Worm (Caenorhabditis elegans) whole organism, L4/young adult: ENCODE measurements around the gene glb-4.

Experiments
- W03F9.2 ChIP-seq: fragments of 150-350 bp; optimal IDR thresholded peaks from 2 replicates; lab custom pipeline; 2014; ENCODE audit warnings: missing biosample characterization, missing genetic modification characterization
- dao-5 ChIP-seq: sonication (generic microtip); optimal IDR thresholded peaks from 2 replicates; lab custom pipeline; 2016; ENCODE audit warnings: missing genotype, missing genetic modification characterization, moderate library complexity, missing compliant biosample characterization
- him-1 ChIP-seq: sonication (generic microtip); optimal IDR thresholded peaks from 2 replicates; lab custom pipeline; 2016; ENCODE audit warnings: missing genotype, missing genetic modification reagents, missing genetic modification characterization, missing compliant biosample characterization

The glb-4 gene

DNA sequence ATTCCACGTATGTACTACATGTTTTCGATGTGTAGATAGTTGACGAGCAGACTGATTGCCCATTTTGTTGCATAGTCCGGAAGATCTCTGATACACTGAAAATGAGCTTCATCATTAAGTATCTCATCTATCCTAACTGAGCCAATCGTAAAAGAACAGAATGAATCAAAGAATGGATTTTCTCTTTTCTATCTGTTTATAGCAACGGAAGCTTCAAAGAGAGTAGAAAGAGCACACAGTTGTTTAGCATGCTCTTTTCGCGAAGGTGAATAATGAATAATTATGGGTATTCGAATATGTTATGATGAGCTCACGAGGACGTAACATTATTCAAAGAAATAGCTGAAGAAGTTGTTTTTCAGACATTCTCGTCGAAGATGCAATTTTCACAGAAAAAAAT, at the start of gene glb-4:
Gene glb-4, minus strand, starts transcription at position 101 of the 400 bp plus-strand sequence.
- TF ChIP-seq him-1 (tag; lab: Kevin White, UChicago) (no peak), dao-5 (no peak), W03F9.2 (tag; lab: Kevin White, UChicago) (no peak)

DNA sequence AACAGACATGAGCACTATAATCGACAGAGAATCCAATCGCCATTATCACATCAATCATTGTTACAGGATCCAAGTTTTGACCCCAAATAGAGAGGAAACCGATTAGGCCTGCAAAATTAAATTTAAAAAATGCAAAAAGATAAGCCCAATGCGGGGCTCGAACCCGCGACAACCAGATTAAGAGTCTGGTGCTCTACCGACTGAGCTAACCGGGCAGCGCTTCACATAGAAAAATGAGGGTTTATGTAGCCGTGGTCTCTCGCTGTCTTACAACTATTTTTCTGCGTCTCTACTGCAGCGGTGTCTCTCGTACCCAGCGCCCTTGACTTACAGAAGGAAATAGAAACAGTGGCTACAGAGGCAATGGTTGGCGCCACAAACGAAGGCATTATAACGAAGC, 46.7 kb upstream of the glb-4 start:
- TF ChIP-seq him-1 (tag; lab: Kevin White, UChicago): peak; percentile 31
- TF ChIP-seq dao-5: peak; percentile 35
- TF ChIP-seq W03F9.2 (tag; lab: Kevin White, UChicago): no peak

DNA sequence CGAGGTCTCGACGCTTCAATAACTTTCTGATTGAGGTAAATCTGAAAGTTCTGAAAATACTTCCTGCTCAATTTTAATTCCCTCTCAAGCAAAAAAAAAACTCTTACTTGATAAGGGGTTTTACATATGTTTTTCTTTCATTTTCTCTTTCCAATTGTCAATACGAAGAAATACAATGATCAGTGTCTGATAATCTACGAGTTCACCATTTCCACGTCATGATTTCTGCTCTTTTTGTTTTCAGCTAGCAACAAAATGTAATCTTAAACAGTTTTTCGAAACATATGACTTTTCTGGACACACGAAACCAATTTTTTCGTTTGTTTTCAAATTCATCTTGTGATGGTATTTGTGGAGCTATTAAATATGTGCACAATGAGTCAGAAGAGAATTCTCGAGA, 45.2 kb upstream of the glb-4 start:
- no peak for TF ChIP-seq W03F9.2 (tag; lab: Kevin White, UChicago)
- no peak for TF ChIP-seq him-1 (tag; lab: Kevin White, UChicago)
- no peak for TF ChIP-seq dao-5

DNA sequence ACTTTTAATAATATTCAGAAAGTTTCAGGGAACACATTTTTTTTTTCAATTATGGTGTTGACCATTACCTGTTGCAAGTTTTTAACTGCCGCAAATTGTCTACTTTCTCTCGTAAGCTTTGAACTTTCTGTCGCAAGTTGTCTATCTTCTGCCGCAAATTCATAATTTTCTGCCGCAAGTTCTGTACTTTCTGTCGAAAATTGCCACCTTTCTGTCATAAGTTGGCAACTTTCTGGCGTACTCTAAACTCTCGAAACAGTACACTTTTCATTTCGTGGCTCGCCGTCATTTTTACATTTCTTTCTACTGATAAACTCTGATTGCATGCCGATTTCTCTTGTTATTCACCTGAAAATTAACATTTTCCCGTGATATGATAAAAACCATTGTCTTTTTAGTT, 44.4 kb upstream of the glb-4 start:
- no peak for TF ChIP-seq him-1 (tag; lab: Kevin White, UChicago)
- TF ChIP-seq dao-5: no peak
- TF ChIP-seq W03F9.2 (tag; lab: Kevin White, UChicago): no peak

DNA sequence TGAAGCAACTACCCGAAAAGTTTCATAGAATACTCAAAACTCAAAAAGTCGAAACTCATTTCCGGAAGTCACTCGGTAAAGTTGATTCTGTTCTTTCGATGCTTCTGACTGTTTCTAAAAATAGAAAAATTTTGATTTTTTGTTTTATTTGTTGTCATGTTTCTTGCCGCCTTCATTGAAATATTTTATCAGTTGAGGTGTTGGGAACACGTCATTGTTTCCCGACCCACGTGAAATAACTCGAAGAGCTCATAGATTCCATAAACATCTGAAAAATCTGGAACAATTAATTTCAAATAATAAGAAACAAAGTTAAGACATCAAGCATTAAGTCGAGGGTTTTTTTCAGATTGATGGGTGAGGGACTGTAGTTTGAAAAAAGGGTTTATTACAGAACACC, 44.0 kb upstream of the glb-4 start:
- TF ChIP-seq him-1 (tag; lab: Kevin White, UChicago) (no peak), dao-5 (no peak), W03F9.2 (tag; lab: Kevin White, UChicago) (no peak)

DNA sequence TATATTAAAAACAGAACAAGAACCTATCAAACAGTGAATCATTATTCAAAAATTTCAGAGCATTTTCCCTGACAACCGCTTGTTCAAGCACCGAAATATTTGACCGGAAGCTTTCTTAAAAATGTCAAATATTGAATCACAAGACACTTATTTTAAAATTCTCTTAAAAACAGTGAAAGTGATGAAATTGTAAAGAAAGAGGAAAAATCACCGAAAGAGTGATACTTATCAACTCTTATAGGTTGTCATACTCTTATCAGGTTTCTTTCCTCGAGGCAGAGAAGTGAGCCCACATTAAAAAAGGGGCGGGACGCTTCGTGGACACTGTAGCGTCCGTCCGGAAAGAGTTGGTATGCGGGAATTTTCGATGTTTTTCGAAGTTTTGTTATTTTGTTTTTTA, 42.8 kb upstream of the glb-4 start:
- TF ChIP-seq W03F9.2 (tag; lab: Kevin White, UChicago) (no peak), dao-5 (no peak), him-1 (tag; lab: Kevin White, UChicago) (no peak)

DNA sequence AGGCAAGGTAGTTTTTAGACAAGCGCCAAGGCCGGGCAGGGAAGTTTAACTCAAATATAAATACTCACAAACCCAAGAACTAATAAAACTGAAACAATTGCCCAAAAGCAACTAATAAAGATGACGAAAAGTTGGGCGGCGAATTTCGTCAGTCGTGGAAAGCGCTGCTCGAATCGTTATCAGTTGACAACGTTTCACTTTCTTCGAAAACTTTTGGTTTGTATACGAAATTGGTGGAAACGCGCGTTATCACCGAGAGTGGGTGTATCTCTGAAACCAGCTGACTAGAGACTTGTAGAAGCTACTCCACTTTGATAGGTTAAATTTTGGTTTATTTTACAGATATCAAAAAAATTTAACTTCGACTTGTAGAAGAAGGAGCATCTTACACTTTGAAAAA, 42.1 kb upstream of the glb-4 start:
- TF ChIP-seq dao-5 (no peak), W03F9.2 (tag; lab: Kevin White, UChicago) (no peak), him-1 (tag; lab: Kevin White, UChicago) (no peak)

DNA sequence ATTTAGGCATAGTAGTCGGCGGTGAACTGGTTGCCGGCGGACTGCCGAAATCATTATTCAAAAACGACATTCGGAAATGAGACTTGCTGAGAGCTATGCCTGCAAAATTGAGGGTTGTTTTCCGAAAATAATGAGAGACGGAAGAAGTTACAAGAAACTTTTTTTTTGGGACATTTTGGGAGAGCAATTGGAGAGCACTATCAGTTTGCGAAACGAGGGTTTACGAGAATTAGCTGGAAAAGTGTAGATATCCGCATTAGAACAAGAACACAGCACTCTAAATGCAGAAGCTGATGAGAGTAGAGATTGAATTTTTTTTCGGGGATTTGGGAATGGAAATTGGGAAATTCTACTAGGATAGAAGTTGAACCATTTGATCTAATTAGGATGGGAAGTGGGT, 41.5 kb upstream of the glb-4 start, which contains the start of gene pqm-1:
Gene pqm-1, minus strand, starts transcription at position 101 of the 400 bp plus-strand sequence.
- TF ChIP-seq him-1 (tag; lab: Kevin White, UChicago) (no peak), dao-5 (no peak)

DNA sequence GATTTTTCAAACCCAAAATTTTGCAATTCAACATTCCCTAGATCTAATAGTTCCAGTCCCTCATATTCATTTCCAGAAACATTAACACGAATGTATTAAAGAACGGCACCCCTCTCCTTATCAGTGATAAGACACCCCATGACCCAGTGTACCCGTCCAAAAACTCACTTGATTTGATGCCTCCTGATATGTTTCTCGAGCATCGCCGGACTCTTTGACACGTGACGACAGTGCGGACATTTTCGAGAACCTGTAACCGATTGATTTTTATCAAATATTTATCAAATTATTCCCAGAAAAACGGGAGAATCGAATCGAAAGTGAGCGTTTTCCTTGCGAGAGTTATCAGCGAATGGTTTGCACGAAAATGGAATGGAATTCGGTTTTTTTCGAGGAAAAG, 40.0 kb upstream of the glb-4 start:
- no peak for TF ChIP-seq W03F9.2 (tag; lab: Kevin White, UChicago)
- TF ChIP-seq him-1 (tag; lab: Kevin White, UChicago): no peak
- TF ChIP-seq dao-5: no peak

DNA sequence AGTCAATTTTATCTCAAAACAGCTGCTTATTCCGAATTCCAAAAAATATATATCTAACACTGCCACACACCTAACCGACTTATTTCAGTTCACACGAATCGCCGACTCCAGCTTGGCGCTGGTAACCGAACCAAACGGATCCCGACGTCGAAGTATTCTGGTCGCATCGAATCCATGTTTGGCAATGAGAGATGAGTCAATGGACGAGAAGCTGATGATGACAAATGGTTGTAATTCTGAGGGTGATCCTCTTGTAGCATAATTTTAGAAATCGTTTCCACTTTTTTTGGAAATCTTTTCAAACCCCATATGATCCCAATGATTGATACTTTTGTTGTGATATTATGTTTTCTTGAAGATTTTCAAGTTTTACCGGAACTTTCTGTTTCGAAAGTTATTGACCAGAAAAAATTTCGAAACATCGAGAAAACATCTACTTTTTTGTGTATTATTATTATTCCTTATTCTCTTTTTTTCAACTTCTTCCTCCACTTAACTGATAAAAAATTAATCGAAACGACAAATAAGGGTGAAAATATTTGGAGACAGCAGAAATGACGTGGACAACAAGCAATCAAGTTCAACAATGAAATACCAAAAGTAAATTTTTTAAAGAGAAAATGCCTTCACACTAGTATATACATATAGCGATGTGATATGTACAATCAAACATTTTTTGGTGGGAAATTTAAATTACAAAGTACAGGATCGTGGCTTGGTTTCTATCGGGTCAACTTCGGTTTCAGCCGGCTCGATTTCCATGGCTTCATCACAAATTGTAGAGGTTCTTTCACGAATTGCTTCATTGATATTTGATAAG, 39.1 kb upstream of the glb-4 start:
- TF ChIP-seq W03F9.2 (tag; lab: Kevin White, UChicago) (no peak), him-1 (tag; lab: Kevin White, UChicago) (no peak), dao-5 (no peak)

DNA sequence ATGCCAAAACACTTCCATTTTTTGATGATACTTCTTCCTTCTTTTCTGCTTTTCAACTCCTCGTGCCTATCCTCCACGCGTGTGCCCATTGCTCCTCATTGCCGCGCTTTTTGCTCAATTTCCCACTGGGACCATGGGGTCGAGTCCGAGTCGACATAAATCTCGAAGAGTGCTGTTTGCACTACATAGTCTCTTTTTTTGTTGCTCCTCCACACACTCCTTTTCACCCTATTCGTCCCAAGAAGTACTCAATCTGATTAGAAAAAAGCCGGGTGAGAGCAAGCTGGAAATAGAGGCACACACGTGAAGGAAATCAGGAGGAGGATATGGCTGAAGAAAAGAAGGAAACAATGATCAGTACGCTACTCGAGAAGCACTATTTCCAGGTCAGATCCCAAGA, 31.6 kb upstream of the glb-4 start, which contains the start of gene arrd-6:
Gene arrd-6, plus strand, starts transcription at position 169 of the 400 bp plus-strand sequence.
- no peak for TF ChIP-seq dao-5
- no peak for TF ChIP-seq W03F9.2 (tag; lab: Kevin White, UChicago)
- no peak for TF ChIP-seq him-1 (tag; lab: Kevin White, UChicago)

DNA sequence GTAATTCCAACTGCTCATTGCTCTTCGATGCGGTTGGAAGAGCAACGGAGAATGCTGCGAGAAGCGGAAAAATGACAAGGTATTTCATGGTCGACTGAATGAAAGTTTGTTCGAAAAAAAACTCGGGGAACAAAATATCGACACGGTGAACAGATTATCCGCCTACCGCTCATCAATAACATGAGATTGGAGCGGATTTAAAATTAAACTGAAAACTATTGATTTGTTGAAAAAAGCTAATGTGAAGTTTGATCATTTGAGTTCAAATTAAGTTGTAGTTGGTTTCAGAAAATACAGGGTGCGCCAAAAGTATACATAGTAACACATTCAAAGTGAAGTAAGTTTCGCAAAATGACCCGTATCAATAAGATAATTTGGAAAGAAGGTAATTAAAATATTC, 29.1 kb upstream of the glb-4 start, which contains the start of gene F40F8.4:
Gene F40F8.4, minus strand, starts transcription at position 101 of the 400 bp plus-strand sequence.
- TF ChIP-seq him-1 (tag; lab: Kevin White, UChicago) (no peak), W03F9.2 (tag; lab: Kevin White, UChicago) (no peak), dao-5 (no peak)

DNA sequence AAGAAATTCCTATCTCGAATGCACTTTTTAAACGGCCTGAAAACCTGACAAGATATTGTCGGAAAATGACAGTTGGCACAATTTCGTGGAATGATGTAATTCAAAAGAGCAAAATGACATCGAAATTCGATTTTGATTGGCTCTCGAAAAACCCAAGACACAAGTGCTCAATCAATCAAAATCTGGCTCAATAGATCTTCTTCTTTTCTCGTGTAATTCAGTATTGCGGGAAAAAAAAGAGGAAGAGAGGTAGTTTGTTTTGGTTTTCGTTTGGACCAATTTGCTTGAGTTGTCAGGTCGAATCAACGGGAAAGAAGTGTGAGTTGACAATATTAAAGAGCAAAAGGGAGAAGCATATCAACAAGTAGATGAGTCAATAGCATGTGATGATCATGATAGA, 24.8 kb upstream of the glb-4 start:
- TF ChIP-seq dao-5 (no peak), him-1 (tag; lab: Kevin White, UChicago) (no peak), W03F9.2 (tag; lab: Kevin White, UChicago) (no peak)

DNA sequence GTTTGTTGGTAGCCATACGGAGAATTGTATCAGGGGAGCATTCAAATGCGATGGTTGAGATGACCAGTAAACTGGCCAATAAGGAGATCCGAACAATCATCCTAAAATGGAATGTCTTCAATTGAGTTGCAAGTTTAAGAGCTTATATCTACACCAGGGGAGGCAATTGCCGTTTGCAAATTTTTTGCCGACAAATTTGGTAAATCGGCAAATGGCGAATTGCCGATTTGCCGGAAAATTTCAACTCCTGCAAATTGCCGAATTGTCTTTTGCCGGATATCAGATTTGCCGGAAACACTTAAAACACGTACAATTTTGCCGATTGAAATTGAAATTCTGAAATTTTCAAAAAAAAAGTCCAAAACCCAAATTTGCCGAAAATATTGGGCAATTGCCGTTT, 23.8 kb upstream of the glb-4 start, which contains the start of gene F40F8.5:
Gene F40F8.5, minus strand, starts transcription at position 101 of the 400 bp plus-strand sequence.
- no peak for TF ChIP-seq him-1 (tag; lab: Kevin White, UChicago)
- TF ChIP-seq dao-5: no peak
- no peak for TF ChIP-seq W03F9.2 (tag; lab: Kevin White, UChicago)

DNA sequence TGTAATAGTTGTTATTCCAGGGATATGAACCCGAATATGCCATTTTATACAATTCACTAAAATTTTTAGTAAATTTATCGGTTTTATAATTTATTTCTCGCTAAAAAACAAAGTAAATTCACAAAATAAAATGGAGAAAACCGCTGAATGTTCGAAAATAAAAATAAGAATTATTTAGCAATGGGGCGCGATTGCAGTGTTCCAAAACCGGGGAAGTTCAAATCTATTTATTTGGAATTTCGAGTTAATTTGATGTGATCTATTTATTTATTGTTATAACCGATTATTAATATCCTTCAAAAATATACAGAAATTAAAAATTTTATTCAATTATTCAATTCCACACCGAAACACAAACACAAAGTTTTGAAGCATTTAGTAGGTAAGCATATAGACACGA, 21.5 kb upstream of the glb-4 start, which contains the start of gene F40F8.11:
Gene F40F8.11, minus strand, starts transcription at position 49 of the 400 bp plus-strand sequence.
- TF ChIP-seq dao-5 (no peak), W03F9.2 (tag; lab: Kevin White, UChicago) (peak; percentile 4)
